Fruit fly (Drosophila melanogaster) whole organism, embryonic: ENCODE measurements around the gene CG1545.
A peak's percentile ranks its signal among the peaks of the same experiment; 100 is the strongest.

Experiments
- Asciz ChIP-seq: fragments of 200-800 bp; sonication (Bioruptor generic); optimal IDR thresholded peaks from 2 replicates; lab custom pipeline; 2017; ENCODE audit warnings: missing biosample characterization, mild to moderate bottlenecking, missing genetic modification characterization, missing genetic modification reagents
- CG12391 ChIP-seq: fragments of 200-800 bp; sonication (Bioruptor generic); optimal IDR thresholded peaks from 3 replicates; lab custom pipeline; 2018; ENCODE audit warnings: missing biosample characterization, mild to moderate bottlenecking, missing genetic modification characterization, moderate library complexity
- CG12744 ChIP-seq: fragments of 200-800 bp; sonication (Bioruptor generic); optimal IDR thresholded peaks from 2 replicates; lab custom pipeline; 2016; ENCODE audit warnings: missing biosample characterization, missing genetic modification characterization
- CG13424 ChIP-seq: fragments of 200-800 bp; sonication (Bioruptor generic); optimal IDR thresholded peaks from 2 replicates; lab custom pipeline; 2019; ENCODE audit warnings: missing biosample characterization, mild to moderate bottlenecking, missing genetic modification characterization, moderate library complexity
- CG14014 ChIP-seq: fragments of 200-800 bp; sonication (Bioruptor generic); IDR thresholded peaks from 2 replicates; pipeline ENCODE4 v1.3.6; 2022; ENCODE audit warnings: missing biosample characterization, missing genetic modification characterization
- CG14441 ChIP-seq: fragments of 200-800 bp; sonication (Bioruptor generic); IDR thresholded peaks from 2 replicates; pipeline ENCODE4 v1.3.6; 2022; ENCODE audit warnings: missing biosample characterization, missing genetic modification characterization
- CG15479 ChIP-seq: fragments of 200-800 bp; sonication (Bioruptor generic); optimal IDR thresholded peaks from 3 replicates; lab custom pipeline; 2019; ENCODE audit warnings: missing biosample characterization, mild to moderate bottlenecking, missing genetic modification characterization, moderate library complexity
- CG15696 ChIP-seq: fragments of 200-800 bp; sonication (Bioruptor generic); optimal IDR thresholded peaks from 2 replicates; lab custom pipeline; 2019; ENCODE audit warnings: missing biosample characterization, mild to moderate bottlenecking, missing genetic modification characterization, moderate library complexity
- CG17359 ChIP-seq: fragments of 200-800 bp; sonication (Bioruptor generic); optimal IDR thresholded peaks from 3 replicates; lab custom pipeline; 2018; ENCODE audit warnings: missing biosample characterization, mild to moderate bottlenecking, missing genetic modification characterization, moderate library complexity
- CG30403 ChIP-seq: fragments of 200-800 bp; sonication (Bioruptor generic); optimal IDR thresholded peaks from 3 replicates; lab custom pipeline; 2016; ENCODE audit warnings: missing biosample characterization, missing genetic modification characterization
- CG31365 ChIP-seq: fragments of 200-800 bp; sonication (Bioruptor generic); optimal IDR thresholded peaks from 2 replicates; lab custom pipeline; 2018; ENCODE audit warnings: missing biosample characterization, mild to moderate bottlenecking, missing genetic modification characterization
- CG33557 ChIP-seq: fragments of 200-800 bp; sonication (Bioruptor generic); optimal IDR thresholded peaks from 2 replicates; lab custom pipeline; 2019; ENCODE audit warnings: missing biosample characterization, mild to moderate bottlenecking, missing genetic modification characterization, moderate library complexity
- CG4424 ChIP-seq: fragments of 200-800 bp; sonication (Bioruptor generic); optimal IDR thresholded peaks from 3 replicates; lab custom pipeline; 2016; ENCODE audit warnings: missing biosample characterization, missing genetic modification characterization
- CG8290 ChIP-seq, 3 experiments: fragments of 200-800 bp; sonication (Bioruptor generic); optimal IDR thresholded peaks; 2 replicates each; lab custom pipeline; 2016 to 2019; ENCODE audit warnings: missing biosample characterization in 3 of 3, missing genetic modification characterization in 3 of 3, mild to moderate bottlenecking in 2 of 3, moderate library complexity in 1 of 3
- CG9817 ChIP-seq: fragments of 200-800 bp; sonication (Bioruptor generic); optimal IDR thresholded peaks from 2 replicates; lab custom pipeline; 2018; ENCODE audit warnings: missing biosample characterization, mild to moderate bottlenecking, missing genetic modification characterization, moderate library complexity
- CoRest ChIP-seq: fragments of 200-800 bp; sonication (Bioruptor generic); optimal IDR thresholded peaks from 3 replicates; lab custom pipeline; 2018; ENCODE audit warnings: missing biosample characterization, mild to moderate bottlenecking, missing genetic modification characterization, moderate library complexity
- D19B ChIP-seq: fragments of 200-800 bp; sonication (Bioruptor generic); optimal IDR thresholded peaks from 2 replicates; lab custom pipeline; 2017; ENCODE audit warnings: missing biosample characterization, mild to moderate bottlenecking, missing genetic modification characterization
- Dfd ChIP-seq, 2 experiments: fragments of >200 bp; optimal IDR thresholded peaks; 2 replicates each; lab custom pipeline; 2017; ENCODE audit warnings: missing biosample characterization in 2 of 2, missing genetic modification characterization in 2 of 2
- Gug ChIP-seq: fragments of 200-800 bp; sonication (Bioruptor generic); IDR thresholded peaks from 4 replicates; pipeline ENCODE4 v1.3.6; 2022; ENCODE audit warnings: missing biosample characterization, missing genetic modification characterization
- Max ChIP-seq: fragments of 200-800 bp; sonication (Bioruptor generic); optimal IDR thresholded peaks from 2 replicates; lab custom pipeline; 2016; ENCODE audit warnings: missing biosample characterization, mild to moderate bottlenecking, missing genetic modification characterization
- Med ChIP-seq: fragments of 200-800 bp; sonication (Bioruptor generic); peaks from one replicate; lab custom pipeline; 2016; ENCODE audit warnings: missing biosample characterization, missing genetic modification characterization, mild to moderate bottlenecking, inconsistent platforms, moderate library complexity
- Ptx1 ChIP-seq: fragments of 200-800 bp; sonication (Bioruptor generic); IDR thresholded peaks from 2 replicates; pipeline ENCODE4 v1.3.6; 2022; ENCODE audit warnings: missing biosample characterization, missing genetic modification characterization
- Six4 ChIP-seq: fragments of 200-800 bp; sonication (Bioruptor generic); optimal IDR thresholded peaks from 2 replicates; lab custom pipeline; 2016; ENCODE audit warnings: missing biosample characterization, missing genetic modification characterization
- YL-1 ChIP-seq: fragments of 200-800 bp; sonication (Bioruptor generic); optimal IDR thresholded peaks from 3 replicates; lab custom pipeline; 2017; ENCODE audit warnings: missing biosample characterization, mild to moderate bottlenecking, missing genetic modification characterization
- bsh ChIP-seq, 2 experiments: fragments of 200-800 bp; sonication (Bioruptor generic); optimal IDR thresholded peaks; 2 replicates each; lab custom pipeline; 2017 to 2018; ENCODE audit warnings: mild to moderate bottlenecking in 2 of 2, missing biosample characterization in 2 of 2, missing genetic modification characterization in 2 of 2, moderate library complexity in 1 of 2
- cas ChIP-seq: fragments of 200-800 bp; sonication (Bioruptor generic); IDR thresholded peaks from 2 replicates; pipeline ENCODE4 v1.3.6; 2022; ENCODE audit warnings: missing biosample characterization, missing genetic modification characterization
- cg ChIP-seq: fragments of 200-800 bp; sonication (Bioruptor generic); optimal IDR thresholded peaks from 3 replicates; lab custom pipeline; 2019; ENCODE audit warnings: missing biosample characterization, mild to moderate bottlenecking, missing genetic modification characterization, moderate library complexity
- ci ChIP-seq: fragments of 200-800 bp; sonication (Bioruptor generic); IDR thresholded peaks from 3 replicates; pipeline ENCODE4 v1.3.6; 2022; ENCODE audit warnings: missing biosample characterization, missing genetic modification characterization
- crol ChIP-seq: fragments of 200-800 bp; sonication (Bioruptor generic); IDR thresholded peaks from 2 replicates; pipeline ENCODE4 v1.3.6; 2022; ENCODE audit warnings: missing biosample characterization, missing genetic modification characterization
- disco-r ChIP-seq: fragments of 200-800 bp; sonication (Bioruptor generic); optimal IDR thresholded peaks from 2 replicates; lab custom pipeline; 2016; ENCODE audit warnings: missing biosample characterization, missing genetic modification characterization
- esg ChIP-seq: fragments of 200-800 bp; sonication (Bioruptor generic); conservative IDR thresholded peaks from 2 replicates; pipeline ENCODE4 v1.3.6; 2022; ENCODE audit warnings: missing biosample characterization, missing genetic modification characterization
- gce ChIP-seq: fragments of 200-800 bp; sonication (Bioruptor generic); IDR thresholded peaks from 3 replicates; pipeline ENCODE4 v1.3.6; 2022; ENCODE audit warnings: missing biosample characterization, missing genetic modification characterization
- her ChIP-seq: fragments of 200-800 bp; sonication (Bioruptor generic); optimal IDR thresholded peaks from 2 replicates; lab custom pipeline; 2016; ENCODE audit warnings: missing biosample characterization, missing genetic modification characterization
- hkb ChIP-seq, 2 experiments: fragments of 200-800 bp in 1 of 2; fragments of >200 bp in 1 of 2; sonication (Bioruptor generic) in 1 of 2; IDR thresholded peaks in 1 of 2; optimal IDR thresholded peaks in 1 of 2; 2 replicates each; pipeline versions ENCODE4 v1.3.6 to Lab custom; 2017 to 2022; ENCODE audit warnings: missing biosample characterization in 1 of 2, missing genetic modification characterization in 1 of 2
- ind ChIP-seq: fragments of 200-800 bp; sonication (Bioruptor generic); optimal IDR thresholded peaks from 3 replicates; lab custom pipeline; 2016; ENCODE audit warnings: missing biosample characterization, missing genetic modification characterization
- insv ChIP-seq, 2 experiments: fragments of 200-800 bp; sonication (Bioruptor generic); optimal IDR thresholded peaks; 3 replicates each; lab custom pipeline; 2016 to 2018; ENCODE audit warnings: missing biosample characterization in 2 of 2, missing genetic modification characterization in 2 of 2
- pan ChIP-seq, 4 experiments: fragments of >200 bp in 3 of 4; fragments of 200-800 bp in 1 of 4; sonication (Bioruptor generic) in 1 of 4; optimal IDR thresholded peaks in 3 of 4; IDR thresholded peaks in 1 of 4; 2 replicates each; pipeline versions ENCODE4 v1.3.6 to Lab custom; 2017 to 2022; ENCODE audit warnings: missing biosample characterization in 2 of 4, missing genetic modification characterization in 2 of 4, mixed read lengths in 1 of 4
- prd ChIP-seq, 3 experiments: fragments of >200 bp in 2 of 3; fragments of 200-800 bp in 1 of 3; sonication (Bioruptor generic) in 1 of 3; optimal IDR thresholded peaks in 2 of 3; IDR thresholded peaks in 1 of 3; 2 replicates in 2 of 3; 3 replicates in 1 of 3; pipeline versions ENCODE4 v1.3.6 to Lab custom; 2017 to 2022; ENCODE audit warnings: missing biosample characterization in 1 of 3, missing genetic modification characterization in 1 of 3
- ranshi ChIP-seq: fragments of 200-800 bp; sonication (Bioruptor generic); IDR thresholded peaks from 2 replicates; pipeline ENCODE4 v1.3.6; 2022; ENCODE audit warnings: missing biosample characterization, missing genetic modification characterization
- row ChIP-seq: fragments of 200-800 bp; sonication (Bioruptor generic); IDR thresholded peaks from 3 replicates; pipeline ENCODE4 v1.3.6; 2022; ENCODE audit warnings: missing biosample characterization, missing genetic modification characterization
- sens ChIP-seq: fragments of 200-800 bp; sonication (Bioruptor generic); peaks from one replicate; lab custom pipeline; 2016; ENCODE audit warnings: missing biosample characterization, missing genetic modification characterization
- slbo ChIP-seq: fragments of 200-800 bp; sonication (Bioruptor generic); IDR thresholded peaks from 2 replicates; pipeline ENCODE4 v1.3.6; 2022; ENCODE audit warnings: missing biosample characterization, missing genetic modification characterization
- sob ChIP-seq: fragments of 200-800 bp; sonication (Bioruptor generic); IDR thresholded peaks from 2 replicates; pipeline ENCODE4 v1.3.6; 2022; ENCODE audit warnings: missing biosample characterization, missing genetic modification characterization
- tgo ChIP-seq: fragments of 200-800 bp; sonication (Bioruptor generic); IDR thresholded peaks from 3 replicates; pipeline ENCODE4 v1.3.6; 2022; ENCODE audit warnings: missing biosample characterization, missing genetic modification characterization

Gene CG1545

DNA sequence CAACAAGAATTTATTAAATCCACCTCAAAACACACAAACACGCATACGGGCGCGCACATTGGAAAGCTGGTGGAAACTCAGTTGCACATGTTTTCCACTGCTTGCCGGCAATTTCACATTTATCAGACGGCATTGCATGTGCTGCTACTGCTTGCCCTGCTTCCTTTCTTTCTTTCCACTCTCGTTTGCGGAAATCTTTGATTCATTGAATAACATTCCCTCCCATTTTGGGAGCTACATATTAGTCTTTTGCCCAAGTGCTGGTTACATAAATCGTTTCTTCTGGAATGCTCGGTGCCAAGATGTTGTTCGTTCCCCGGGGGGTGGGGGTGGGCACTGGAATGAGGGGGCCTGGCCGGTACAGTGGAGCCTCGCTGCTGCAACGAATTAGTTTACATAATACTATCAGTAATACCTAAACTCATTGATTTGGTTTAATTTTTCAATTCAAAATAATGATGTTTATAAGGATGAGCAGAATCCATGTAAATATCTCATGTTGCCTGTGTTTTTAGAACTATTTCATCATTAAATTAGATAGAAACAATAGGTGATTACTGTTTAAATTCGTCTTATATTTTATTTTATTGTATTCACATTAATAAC, 49.5 kb upstream of the CG1545 start (continued):
- TF ChIP-seq ranshi (0 out of 2 replicates have a peak, but pooled peaks have one; percentile 13), CG15479 (GFP tag; lab: Kevin White, UChicago) (peak; percentile 82), prd (optimal IDR thresholded peaks at IDR 0.05; lab: Kevin White, UChicago) (no peak), prd (GFP tag; IDR thresholded peaks at IDR 0.05; lab: Robert Waterston, UW) (peak; percentile 36; the same call in 1 of the 3 replicates), cg (GFP tag; lab: Kevin White, UChicago) (peak; percentile 54), her (GFP tag; lab: Kevin White, UChicago) (no peak), CG4424 (GFP tag; lab: Kevin White, UChicago) (peak; percentile 26), Six4 (GFP tag; lab: Kevin White, UChicago) (peak; percentile 25), sens (GFP tag; lab: Kevin White, UChicago) (peak; percentile 75), row (GFP tag; lab: Robert Waterston, UW) (peak; percentile 52), CG8290 (GFP tag; optimal IDR thresholded peaks at IDR 0.05; lab: Kevin White, UChicago) (no peak), CG8290 (tag; optimal IDR thresholded peaks at IDR 0.05; lab: Kevin White, UChicago) (peak in 1 of 2 experiments; percentile 16), YL-1 (GFP tag; lab: Kevin White, UChicago) (peak; percentile 49), CG15696 (no peak), bsh (GFP tag; optimal IDR thresholded peaks at IDR 0.05; lab: Kevin White, UChicago) (peak in 1 of 2 experiments; percentile 31), Gug (GFP tag; lab: Robert Waterston, UW) (peak; percentile 12; the same call in 1 of the 4 replicates), tgo (peak; percentile 23; the same call in 1 of the 3 replicates), CG17359 (peak; percentile 15), Max (GFP tag; lab: Kevin White, UChicago) (peak; percentile 7), cas (GFP tag; lab: Robert Waterston, UW) (no peak), CG12391 (peak; percentile 23), CG12744 (GFP tag; lab: Kevin White, UChicago) (no peak), Med (GFP tag; lab: Kevin White, UChicago) (peak; percentile 36), hkb (optimal IDR thresholded peaks at IDR 0.05; lab: Kevin White, UChicago) (no peak), hkb (GFP tag; IDR thresholded peaks at IDR 0.05; lab: Robert Waterston, UW) (peak; percentile 43; the same call in 1 of the 2 replicates), pan (optimal IDR thresholded peaks at IDR 0.05; lab: Kevin White, UChicago) (no peak), pan (GFP tag; optimal IDR thresholded peaks at IDR 0.05 in 1 of 2, IDR thresholded peaks at IDR 0.05 in 1 of 2) (peak in 1 of 2 experiments; percentile 56), CG33557 (GFP tag; lab: Kevin White, UChicago) (no peak), esg (GFP tag; lab: Robert Waterston, UW) (0 out of 2 replicates have a peak, but pooled peaks have one; percentile 17), CG14441 (GFP tag; lab: Robert Waterston, UW) (peak; percentile 14; the same call in 1 of the 2 replicates), Ptx1 (GFP tag; lab: Robert Waterston, UW) (peak; percentile 38; the same call in 1 of the 2 replicates), ci (0 out of 3 replicates have a peak, but pooled peaks have one; percentile 7), CoRest (tag; lab: Kevin White, UChicago) (peak; percentile 9), CG31365 (peak; percentile 98), crol (GFP tag; lab: Robert Waterston, UW) (0 out of 2 replicates have a peak, but pooled peaks have one; percentile 16), ind (GFP tag; lab: Kevin White, UChicago) (peak; percentile 22), Asciz (GFP tag; lab: Kevin White, UChicago) (no peak), CG30403 (GFP tag; lab: Kevin White, UChicago) (peak; percentile 48), slbo (GFP tag; lab: Robert Waterston, UW) (0 out of 2 replicates have a peak, but pooled peaks have one; percentile 7), gce (GFP tag; lab: Robert Waterston, UW) (no peak), CG9817 (tag; lab: Kevin White, UChicago) (peak; percentile 6), sob (no peak), disco-r (GFP tag; lab: Kevin White, UChicago) (no peak), Dfd (GFP tag; optimal IDR thresholded peaks at IDR 0.05; lab: Kevin White, UChicago) (peak in 1 of 2 experiments; percentile 68), insv (GFP tag; optimal IDR thresholded peaks at IDR 0.05; lab: Kevin White, UChicago) (peak in 1 of 2 experiments; percentile 89), CG13424 (peak; percentile 25), CG14014 (peak; percentile 19; the same call in 1 of the 2 replicates), D19B (no peak)
- TF ChIP-seq, all 482 proteins: peak for 58
